Fruit fly (Drosophila melanogaster) whole organism, embryonic: Measurements from ENCODE around the gene CG16798.

ENCODE experiments used
- ATbp ChIP-seq: fragments of 200-800 bp; sonication (Bioruptor generic); optimal IDR thresholded peaks from 2 replicates; lab custom pipeline; 2017; ENCODE audit warnings: missing biosample characterization, mild to moderate bottlenecking, missing genetic modification characterization, missing genetic modification reagents
- Blimp-1 ChIP-seq: fragments of 200-800 bp; sonication (Bioruptor generic); optimal IDR thresholded peaks from 3 replicates; lab custom pipeline; 2018; ENCODE audit warnings: missing biosample characterization, missing genetic modification characterization, mild to moderate bottlenecking, moderate library complexity, missing genetic modification reagents
- CG10267 ChIP-seq: fragments of 200-800 bp; sonication (Bioruptor generic); optimal IDR thresholded peaks from 2 replicates; lab custom pipeline; 2018; ENCODE audit warnings: missing biosample characterization, mild to moderate bottlenecking, missing genetic modification characterization, moderate library complexity
- CG10366 ChIP-seq: fragments of 200-800 bp; sonication (Bioruptor generic); IDR thresholded peaks from 2 replicates; pipeline ENCODE4 v1.3.6; 2022; ENCODE audit warnings: missing biosample characterization, missing genetic modification characterization
- CG10979 ChIP-seq: fragments of 200-800 bp; sonication (Bioruptor generic); optimal IDR thresholded peaks from 2 replicates; lab custom pipeline; 2018; ENCODE audit warnings: missing biosample characterization, mild to moderate bottlenecking, missing genetic modification characterization, moderate library complexity
- CG11504 ChIP-seq: fragments of 200-800 bp; sonication (Bioruptor generic); optimal IDR thresholded peaks from 3 replicates; lab custom pipeline; 2019; ENCODE audit warnings: missing biosample characterization, mild to moderate bottlenecking, missing genetic modification characterization, moderate library complexity
- CG12659 ChIP-seq: fragments of 200-800 bp; sonication (Bioruptor generic); optimal IDR thresholded peaks from 3 replicates; lab custom pipeline; 2017; ENCODE audit warnings: mild to moderate bottlenecking, missing biosample characterization, missing genetic modification reagents, missing genetic modification characterization
- CG1529 ChIP-seq: fragments of 200-800 bp; sonication (Bioruptor generic); optimal IDR thresholded peaks from 3 replicates; lab custom pipeline; 2018; ENCODE audit warnings: missing biosample characterization, missing genetic modification characterization
- CG17328 ChIP-seq: fragments of 200-800 bp; sonication (Bioruptor generic); IDR thresholded peaks from 2 replicates; pipeline ENCODE4 v1.3.6; 2022; ENCODE audit warnings: missing biosample characterization, missing genetic modification characterization
- CG18262 ChIP-seq: fragments of 200-800 bp; optimal IDR thresholded peaks from 3 replicates; lab custom pipeline; 2019; ENCODE audit warnings: missing biosample characterization, mild to moderate bottlenecking, missing genetic modification characterization, moderate library complexity
- CG5953 ChIP-seq: fragments of 200-800 bp; sonication (Bioruptor generic); IDR thresholded peaks from 2 replicates; pipeline ENCODE4 v1.3.6; 2022; ENCODE audit warnings: missing biosample characterization, missing genetic modification characterization
- CG7556 ChIP-seq: fragments of 200-800 bp; sonication (Bioruptor generic); optimal IDR thresholded peaks from 2 replicates; lab custom pipeline; 2017; ENCODE audit warnings: missing biosample characterization, mild to moderate bottlenecking, missing genetic modification characterization
- CG8388 ChIP-seq: fragments of 200-800 bp; sonication (Bioruptor generic); optimal IDR thresholded peaks from 2 replicates; lab custom pipeline; 2019; ENCODE audit warnings: missing biosample characterization, mild to moderate bottlenecking, missing genetic modification characterization, moderate library complexity
- CG9609 ChIP-seq: fragments of 200-800 bp; sonication (Bioruptor generic); optimal IDR thresholded peaks from 3 replicates; lab custom pipeline; 2016; ENCODE audit warnings: missing biosample characterization, missing genetic modification characterization
- CTCF ChIP-seq: fragments of 200-800 bp; sonication (Bioruptor generic); optimal IDR thresholded peaks from 2 replicates; lab custom pipeline; 2017; ENCODE audit warnings: missing biosample characterization, mild to moderate bottlenecking, missing genetic modification characterization, moderate library complexity
- CoRest ChIP-seq: fragments of 200-800 bp; sonication (Bioruptor generic); optimal IDR thresholded peaks from 3 replicates; lab custom pipeline; 2018; ENCODE audit warnings: missing biosample characterization, mild to moderate bottlenecking, missing genetic modification characterization, moderate library complexity
- D19B ChIP-seq: fragments of 200-800 bp; sonication (Bioruptor generic); optimal IDR thresholded peaks from 2 replicates; lab custom pipeline; 2017; ENCODE audit warnings: missing biosample characterization, mild to moderate bottlenecking, missing genetic modification characterization
- Dfd ChIP-seq, 2 experiments: fragments of >200 bp; optimal IDR thresholded peaks; 2 replicates each; lab custom pipeline; 2017; ENCODE audit warnings: missing biosample characterization in 2 of 2, missing genetic modification characterization in 2 of 2
- E2f1 ChIP-seq: fragments of 200-800 bp; sonication (Bioruptor generic); IDR thresholded peaks from 2 replicates; pipeline ENCODE4 v1.3.6; 2022; ENCODE audit warnings: missing biosample characterization, missing genetic modification characterization
- Elba2 ChIP-seq: fragments of 200-800 bp; sonication (Bioruptor generic); optimal IDR thresholded peaks from 3 replicates; lab custom pipeline; 2016; ENCODE audit warnings: missing biosample characterization, missing genetic modification characterization
- Gug ChIP-seq: fragments of 200-800 bp; sonication (Bioruptor generic); IDR thresholded peaks from 4 replicates; pipeline ENCODE4 v1.3.6; 2022; ENCODE audit warnings: missing biosample characterization, missing genetic modification characterization
- Hr51 ChIP-seq, 2 experiments: fragments of 200-800 bp; sonication (Bioruptor generic); optimal IDR thresholded peaks; 2 replicates in 1 of 2; 3 replicates in 1 of 2; lab custom pipeline; 2016 to 2018; ENCODE audit warnings: missing biosample characterization in 2 of 2, missing genetic modification characterization in 2 of 2, mild to moderate bottlenecking in 1 of 2, moderate library complexity in 1 of 2
- NK7.1 ChIP-seq: fragments of 200-800 bp; sonication (Bioruptor generic); optimal IDR thresholded peaks from 3 replicates; lab custom pipeline; 2016; ENCODE audit warnings: missing biosample characterization, missing genetic modification characterization
- Oli ChIP-seq: fragments of 200-800 bp; sonication (Bioruptor generic); optimal IDR thresholded peaks from 2 replicates; lab custom pipeline; 2018; ENCODE audit warnings: missing biosample characterization, mild to moderate bottlenecking, missing genetic modification characterization, moderate library complexity
- Scr ChIP-seq: fragments of 200-800 bp; sonication (Bioruptor generic); IDR thresholded peaks from 2 replicates; pipeline ENCODE4 v1.3.6; 2022; ENCODE audit warnings: missing biosample characterization, missing genetic modification characterization; ENCODE audit not compliant: partially characterized antibody
- Sin3A ChIP-seq: fragments of >200 bp; optimal IDR thresholded peaks from 2 replicates; lab custom pipeline; 2018
- Six4 ChIP-seq: fragments of 200-800 bp; sonication (Bioruptor generic); optimal IDR thresholded peaks from 2 replicates; lab custom pipeline; 2016; ENCODE audit warnings: missing biosample characterization, missing genetic modification characterization
- Sox102F ChIP-seq: fragments of 200-800 bp; sonication (Bioruptor generic); optimal IDR thresholded peaks from 2 replicates; lab custom pipeline; 2018; ENCODE audit warnings: missing biosample characterization, mild to moderate bottlenecking, missing genetic modification characterization, moderate library complexity
- Spps ChIP-seq: fragments of 200-800 bp; sonication (Bioruptor generic); optimal IDR thresholded peaks from 2 replicates; lab custom pipeline; 2018; ENCODE audit warnings: missing biosample characterization, mild to moderate bottlenecking, missing genetic modification characterization
- Taf1 ChIP-seq: fragments of 200-800 bp; sonication (Bioruptor generic); IDR thresholded peaks from 2 replicates; pipeline ENCODE4 v1.3.6; 2022; ENCODE audit warnings: missing biosample characterization, missing genetic modification characterization
- Xrp1 ChIP-seq: fragments of 200-800 bp; sonication (Bioruptor generic); IDR thresholded peaks from 2 replicates; pipeline ENCODE4 v1.3.6; 2022; ENCODE audit warnings: missing biosample characterization, missing genetic modification characterization
- ash1 ChIP-seq: fragments of 200-800 bp; sonication (Bioruptor generic); optimal IDR thresholded peaks from 2 replicates; lab custom pipeline; 2018; ENCODE audit warnings: missing biosample characterization, mild to moderate bottlenecking, missing genetic modification characterization
- az2 ChIP-seq: fragments of 200-800 bp; sonication (Bioruptor generic); optimal IDR thresholded peaks from 3 replicates; lab custom pipeline; 2016; ENCODE audit warnings: missing biosample characterization, missing genetic modification characterization
- bsh ChIP-seq, 2 experiments: fragments of 200-800 bp; sonication (Bioruptor generic); optimal IDR thresholded peaks; 2 replicates each; lab custom pipeline; 2017 to 2018; ENCODE audit warnings: mild to moderate bottlenecking in 2 of 2, missing biosample characterization in 2 of 2, missing genetic modification characterization in 2 of 2, moderate library complexity in 1 of 2
- cad ChIP-seq: fragments of >200 bp; optimal IDR thresholded peaks from 2 replicates; lab custom pipeline; 2017; ENCODE audit warnings: missing biosample characterization, missing genetic modification characterization
- dysf ChIP-seq: fragments of 200-800 bp; sonication (Bioruptor generic); IDR thresholded peaks from 3 replicates; pipeline ENCODE4 v1.3.6; 2022; ENCODE audit warnings: missing biosample characterization, missing genetic modification characterization
- en ChIP-seq: fragments of 200-800 bp; sonication (Bioruptor generic); optimal IDR thresholded peaks from 2 replicates; lab custom pipeline; 2016; ENCODE audit warnings: missing biosample characterization, missing genetic modification characterization
- esg ChIP-seq: fragments of 200-800 bp; sonication (Bioruptor generic); conservative IDR thresholded peaks from 2 replicates; pipeline ENCODE4 v1.3.6; 2022; ENCODE audit warnings: missing biosample characterization, missing genetic modification characterization
- fu2 ChIP-seq: fragments of 200-800 bp; sonication (Bioruptor generic); optimal IDR thresholded peaks from 2 replicates; lab custom pipeline; 2016; ENCODE audit warnings: missing biosample characterization, missing genetic modification characterization
- gem ChIP-seq: fragments of 200-800 bp; sonication (Bioruptor generic); optimal IDR thresholded peaks from 2 replicates; lab custom pipeline; 2019; ENCODE audit warnings: missing biosample characterization, mild to moderate bottlenecking, missing genetic modification characterization, moderate library complexity
- ham ChIP-seq: fragments of 200-800 bp; sonication (Bioruptor generic); IDR thresholded peaks from 2 replicates; pipeline ENCODE4 v1.3.6; 2022; ENCODE audit warnings: missing biosample characterization, missing genetic modification characterization
- lmd ChIP-seq: fragments of 200-800 bp; sonication (Bioruptor generic); IDR thresholded peaks from 2 replicates; pipeline ENCODE4 v1.3.6; 2022; ENCODE audit warnings: missing biosample characterization, missing genetic modification characterization
- lola ChIP-seq, 3 experiments: fragments of >200 bp in 2 of 3; fragments of 200-800 bp in 1 of 3; sonication (Bioruptor generic) in 1 of 3; optimal IDR thresholded peaks; 2 replicates each; lab custom pipeline; 2017 to 2019; ENCODE audit warnings: missing biosample characterization in 3 of 3, missing genetic modification characterization in 3 of 3, mild to moderate bottlenecking in 1 of 3, moderate library complexity in 1 of 3
- nerfin-2 ChIP-seq: fragments of 200-800 bp; sonication (Bioruptor generic); IDR thresholded peaks from 2 replicates; pipeline ENCODE4 v1.3.6; 2022; ENCODE audit warnings: missing biosample characterization, missing genetic modification characterization; ENCODE audit not compliant: partially characterized antibody
- onecut ChIP-seq: fragments of 200-800 bp; sonication (Bioruptor generic); IDR thresholded peaks from 2 replicates; pipeline ENCODE4 v1.3.6; 2022; ENCODE audit warnings: missing biosample characterization, missing genetic modification characterization
- row ChIP-seq: fragments of 200-800 bp; sonication (Bioruptor generic); IDR thresholded peaks from 3 replicates; pipeline ENCODE4 v1.3.6; 2022; ENCODE audit warnings: missing biosample characterization, missing genetic modification characterization
- sc ChIP-seq, 3 experiments: fragments of >200 bp in 2 of 3; fragments of 200-800 bp in 1 of 3; sonication (Bioruptor generic) in 1 of 3; optimal IDR thresholded peaks; 2 replicates in 2 of 3; 3 replicates in 1 of 3; lab custom pipeline; 2017; ENCODE audit warnings: mild to moderate bottlenecking in 1 of 3, missing biosample characterization in 1 of 3, missing genetic modification characterization in 1 of 3, missing genetic modification reagents in 1 of 3
- seq ChIP-seq: fragments of 200-800 bp; sonication (Bioruptor generic); IDR thresholded peaks from 2 replicates; pipeline ENCODE4 v1.3.6; 2022; ENCODE audit warnings: missing biosample characterization, missing genetic modification characterization
- so ChIP-seq: fragments of 200-800 bp; sonication (Bioruptor generic); IDR thresholded peaks from 3 replicates; pipeline ENCODE4 v1.3.6; 2022; ENCODE audit warnings: missing biosample characterization, missing genetic modification characterization
- tna ChIP-seq: fragments of 200-800 bp; sonication (Bioruptor generic); IDR thresholded peaks from 2 replicates; pipeline ENCODE4 v1.3.6; 2022; ENCODE audit warnings: missing biosample characterization, missing genetic modification characterization; ENCODE audit not compliant: partially characterized antibody
- unpg ChIP-seq: fragments of 200-800 bp; sonication (Bioruptor generic); optimal IDR thresholded peaks from 3 replicates; lab custom pipeline; 2018; ENCODE audit warnings: missing biosample characterization, mild to moderate bottlenecking, missing genetic modification characterization, moderate library complexity

The CG16798 gene

DNA sequence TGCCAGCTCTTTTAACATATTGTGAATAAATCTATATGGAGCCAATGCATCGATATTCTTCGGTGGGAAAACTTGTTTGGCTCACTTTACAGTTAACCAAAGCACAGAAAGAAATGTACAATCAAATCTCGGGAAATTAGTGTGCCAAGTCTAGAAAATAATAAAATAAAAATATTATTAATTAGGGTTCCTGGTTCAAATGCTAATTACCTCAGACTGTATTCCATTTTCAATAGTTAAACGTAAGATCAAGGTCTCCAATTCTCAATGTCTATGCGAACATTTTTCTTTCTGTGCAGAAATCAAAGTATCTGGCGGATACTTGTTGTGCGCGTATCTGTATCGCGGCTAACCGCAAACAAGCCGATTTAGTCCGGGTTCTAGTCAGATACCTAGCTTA is 47.2 kb downstream of the CG16798 start (continued):
- TF ChIP-seq CG12659: no peak
- TF ChIP-seq CG18262 (tag; lab: Kevin White, UChicago): peak; percentile 26
- TF ChIP-seq CG10267 (tag; lab: Kevin White, UChicago): no peak
- TF ChIP-seq CG7556: no peak
- no peak for TF ChIP-seq ash1 (GFP tag; lab: Kevin White, UChicago)
- TF ChIP-seq NK7.1 (GFP tag; lab: Kevin White, UChicago): no peak
- TF ChIP-seq Sin3A: no peak
- 0 out of 2 replicates have a peak, but pooled peaks have one; percentile 6 for TF ChIP-seq lmd (GFP tag; lab: Robert Waterston, UW)
- peak; percentile 19 for TF ChIP-seq ATbp (GFP tag; lab: Kevin White, UChicago)
- TF ChIP-seq lola (GFP tag; optimal IDR thresholded peaks at IDR 0.05; lab: Kevin White, UChicago): peak in 1 of 3 experiments; percentile 0
- no peak for TF ChIP-seq nerfin-2 (GFP tag; lab: Robert Waterston, UW)
- TF ChIP-seq CG17328 (GFP tag; lab: Robert Waterston, UW): peak; percentile 38; the same call in 1 of the 2 replicates
- TF ChIP-seq esg: 0 out of 2 replicates have a peak, but pooled peaks have one; percentile 9
- TF ChIP-seq cad (GFP tag; lab: Kevin White, UChicago): no peak
- TF ChIP-seq Scr (GFP tag; lab: Robert Waterston, UW): no peak
- no peak for TF ChIP-seq onecut
- TF ChIP-seq E2f1 (GFP tag; lab: Robert Waterston, UW): no peak
- peak; percentile 52 for TF ChIP-seq Sox102F
- TF ChIP-seq Spps (tag; lab: Kevin White, UChicago): no peak
- TF ChIP-seq CG1529 (GFP tag; lab: Kevin White, UChicago): peak; percentile 0
- no peak for TF ChIP-seq en
- TF ChIP-seq D19B (GFP tag; lab: Kevin White, UChicago): no peak
- peak; percentile 30 for TF ChIP-seq az2
- no peak for TF ChIP-seq CoRest (tag; lab: Kevin White, UChicago)
- TF ChIP-seq fu2 (GFP tag; lab: Kevin White, UChicago): no peak
- TF ChIP-seq Hr51 (GFP tag; optimal IDR thresholded peaks at IDR 0.05; lab: Kevin White, UChicago): peak in 1 of 2 experiments; percentile 35
- no peak for TF ChIP-seq dysf (GFP tag; lab: Robert Waterston, UW)
- peak; percentile 63 for TF ChIP-seq gem (tag; lab: Kevin White, UChicago)
- peak; percentile 50 for TF ChIP-seq Blimp-1 (GFP tag; lab: Kevin White, UChicago)
- no peak for TF ChIP-seq sc (optimal IDR thresholded peaks at IDR 0.05; lab: Kevin White, UChicago)
- peak; percentile 20 for TF ChIP-seq sc (GFP tag; optimal IDR thresholded peaks at IDR 0.05; lab: Kevin White, UChicago)
- TF ChIP-seq bsh (GFP tag; optimal IDR thresholded peaks at IDR 0.05; lab: Kevin White, UChicago): peak in 1 of 2 experiments; percentile 72
- TF ChIP-seq CG8388 (GFP tag; lab: Kevin White, UChicago): peak; percentile 30
- no peak for TF ChIP-seq Six4 (GFP tag; lab: Kevin White, UChicago)
- TF ChIP-seq CG10979 (tag; lab: Kevin White, UChicago): peak; percentile 6
- peak; percentile 52 for TF ChIP-seq unpg
- no peak for TF ChIP-seq CTCF (GFP tag; lab: Kevin White, UChicago)
- TF ChIP-seq Xrp1 (GFP tag; lab: Robert Waterston, UW): peak; percentile 31; the same call in 1 of the 2 replicates
- TF ChIP-seq Dfd (GFP tag; optimal IDR thresholded peaks at IDR 0.05; lab: Kevin White, UChicago): no peak
- no peak for TF ChIP-seq Taf1
- no peak for TF ChIP-seq Gug
- no peak for TF ChIP-seq Elba2 (GFP tag; lab: Kevin White, UChicago)
- peak; percentile 37 for TF ChIP-seq Oli (tag; lab: Kevin White, UChicago)
- TF ChIP-seq row (GFP tag; lab: Robert Waterston, UW): peak; percentile 56
- no peak for TF ChIP-seq tna
- no peak for TF ChIP-seq CG5953 (GFP tag; lab: Robert Waterston, UW)
- no peak for TF ChIP-seq so (GFP tag; lab: Robert Waterston, UW)
- no peak for TF ChIP-seq ham
- no peak for TF ChIP-seq CG9609
- 0 out of 2 replicates have a peak, but pooled peaks have one; percentile 34 for TF ChIP-seq seq (GFP tag; lab: Robert Waterston, UW)
- peak; percentile 14 for TF ChIP-seq CG11504 (tag; lab: Kevin White, UChicago)
- TF ChIP-seq CG10366 (GFP tag; lab: Robert Waterston, UW): peak; percentile 28; the same call in 1 of the 2 replicates
